Fruit fly (Drosophila melanogaster) whole organism, embryonic: ENCODE data around the gene CG33107.

Experiments used
- CG4360 ChIP-seq: fragments of 200-800 bp; sonication (Bioruptor generic); IDR thresholded peaks from 2 replicates; pipeline ENCODE4 v1.3.6; 2022; ENCODE audit warnings: missing biosample characterization, missing genetic modification characterization
- CG9876 ChIP-seq: fragments of 200-800 bp; sonication (Bioruptor generic); optimal IDR thresholded peaks from 2 replicates; lab custom pipeline; 2016; ENCODE audit warnings: missing biosample characterization, missing genetic modification characterization
- Rfx ChIP-seq: fragments of 200-800 bp; sonication (Bioruptor generic); IDR thresholded peaks from 2 replicates; pipeline ENCODE4 v1.3.6; 2022; ENCODE audit warnings: missing biosample characterization, missing genetic modification characterization
- Six4 ChIP-seq: fragments of 200-800 bp; sonication (Bioruptor generic); optimal IDR thresholded peaks from 2 replicates; lab custom pipeline; 2016; ENCODE audit warnings: missing biosample characterization, missing genetic modification characterization
- ab ChIP-seq: fragments of 200-800 bp; sonication (Bioruptor generic); optimal IDR thresholded peaks from 2 replicates; lab custom pipeline; 2016; ENCODE audit warnings: missing biosample characterization, missing genetic modification characterization
- abd-A ChIP-seq: fragments of 200-800 bp; sonication (Bioruptor generic); optimal IDR thresholded peaks from 3 replicates; lab custom pipeline; 2019; ENCODE audit warnings: missing biosample characterization, mild to moderate bottlenecking, missing genetic modification characterization, moderate library complexity
- lola ChIP-seq, 3 experiments: fragments of >200 bp in 2 of 3; fragments of 200-800 bp in 1 of 3; sonication (Bioruptor generic) in 1 of 3; optimal IDR thresholded peaks; 2 replicates each; lab custom pipeline; 2017 to 2019; ENCODE audit warnings: missing biosample characterization in 3 of 3, missing genetic modification characterization in 3 of 3, mild to moderate bottlenecking in 1 of 3, moderate library complexity in 1 of 3
- sd ChIP-seq: fragments of 200-800 bp; sonication (Bioruptor generic); optimal IDR thresholded peaks from 3 replicates; lab custom pipeline; 2018; ENCODE audit warnings: missing biosample characterization, mild to moderate bottlenecking, missing genetic modification characterization, moderate library complexity
- sob ChIP-seq: fragments of 200-800 bp; sonication (Bioruptor generic); IDR thresholded peaks from 2 replicates; pipeline ENCODE4 v1.3.6; 2022; ENCODE audit warnings: missing biosample characterization, missing genetic modification characterization

DNA sequence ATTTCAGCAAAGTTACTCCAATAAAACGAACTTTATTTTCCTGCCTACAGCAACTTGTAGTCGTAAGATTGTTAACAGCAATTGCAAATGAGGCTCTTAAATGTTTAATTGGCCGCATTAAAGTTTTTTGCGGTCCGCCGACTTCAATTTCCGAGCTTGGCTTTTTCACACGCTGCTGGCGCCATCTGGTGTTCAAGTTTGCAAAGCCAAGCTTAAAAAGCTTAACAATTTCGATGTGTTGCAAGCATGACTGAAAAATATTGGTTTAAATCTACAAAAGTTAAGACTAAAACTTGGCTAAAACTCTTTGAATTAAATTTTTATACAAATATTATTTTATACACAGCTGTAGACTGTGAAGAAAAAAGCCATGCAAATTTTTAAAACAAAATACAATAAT lies 19.8 kb downstream of the CG33107 start:
- no peak for TF ChIP-seq ab (GFP tag; lab: Kevin White, UChicago)
- TF ChIP-seq CG9876 (GFP tag; lab: Kevin White, UChicago): no peak
- TF ChIP-seq sd (tag; lab: Kevin White, UChicago): no peak
- no peak for TF ChIP-seq lola (GFP tag; optimal IDR thresholded peaks at IDR 0.05; lab: Kevin White, UChicago)
- TF ChIP-seq sob: no peak
- no peak for TF ChIP-seq CG4360
- no peak for TF ChIP-seq Six4 (GFP tag; lab: Kevin White, UChicago)
- no peak for TF ChIP-seq abd-A (tag; lab: Kevin White, UChicago)
- TF ChIP-seq Rfx (GFP tag; lab: Robert Waterston, UW): no peak
